Worm (Caenorhabditis elegans): ENCODE results near the gene Y42H9AR.5.

Gene Y42H9AR.5

DNA sequence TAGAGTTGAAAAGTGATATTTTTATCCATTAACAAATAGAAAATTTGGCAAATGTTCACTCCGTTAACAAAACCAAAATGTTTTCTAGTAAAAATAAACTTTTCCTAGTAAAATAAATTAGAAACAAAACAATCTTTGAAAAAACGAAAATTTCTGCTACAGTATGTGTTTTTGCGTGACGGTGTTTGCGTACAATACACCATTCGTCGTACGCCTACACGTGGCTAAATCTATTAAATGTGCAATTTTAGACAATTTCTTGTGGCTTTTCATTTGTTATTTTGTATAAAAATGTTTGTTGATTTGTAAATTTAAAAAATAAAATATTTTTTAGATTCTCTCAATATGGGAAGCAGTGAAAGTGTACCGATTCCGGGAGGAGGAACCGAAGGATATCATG lies 10.8 kb downstream of the Y42H9AR.5 start, which contains the start of gene Y42H9AR.1 (continued):
- no peak for TF ChIP-seq ceh-63 (GFP tag; optimal IDR thresholded peaks at IDR 0.05)
- TF ChIP-seq efl-1 (optimal IDR thresholded peaks at IDR 0.05) = peak; percentile 18 to 40
- TF ChIP-seq efl-1 (GFP tag; optimal IDR thresholded peaks at IDR 0.05 in 1 of 2) = peak; percentile 45 to 77
- no peak for TF ChIP-seq lin-13 (GFP tag; optimal IDR thresholded peaks at IDR 0.05)
- no peak for TF ChIP-seq nhr-12 (tag; optimal IDR thresholded peaks at IDR 0.05)
- no peak for TF ChIP-seq tbx-2 (tag; optimal IDR thresholded peaks at IDR 0.05)
- TF ChIP-seq lin-15B (tag; optimal IDR thresholded peaks at IDR 0.05) = no peak
- no peak for TF ChIP-seq alr-1 (tag; optimal IDR thresholded peaks at IDR 0.05; ENCODE audit: borderline replicate concordance)
- peak; percentile 38 for TF ChIP-seq mep-1 (tag; optimal IDR thresholded peaks at IDR 0.05)
- TF ChIP-seq grh-1 (GFP tag; IDR thresholded peaks at IDR 0.05) = no peak
- TF ChIP-seq C04F5.9 (tag; optimal IDR thresholded peaks at IDR 0.05) = no peak
- no peak for TF ChIP-seq zag-1 (tag; optimal IDR thresholded peaks at IDR 0.05)
- no peak for TF ChIP-seq unc-30 (tag; optimal IDR thresholded peaks at IDR 0.05)
- TF ChIP-seq mef-2 (tag; optimal IDR thresholded peaks at IDR 0.05) = no peak
- peak in 2 of 3 experiments; percentile 12 to 46 for TF ChIP-seq dpl-1 (GFP tag; optimal IDR thresholded peaks at IDR 0.05)
- TF ChIP-seq fos-1 (tag; optimal IDR thresholded peaks at IDR 0.05) = no peak
- peak in 1 of 2 experiments; percentile 61 for TF ChIP-seq mdl-1 (tag; optimal IDR thresholded peaks at IDR 0.05)
- TF ChIP-seq nhr-76 (tag; optimal IDR thresholded peaks at IDR 0.05) = no peak
- TF ChIP-seq F16B12.6 (tag; optimal IDR thresholded peaks at IDR 0.05) = peak; percentile 92
- TF ChIP-seq ama-1 (optimal IDR thresholded peaks at IDR 0.05) = no peak
- TF ChIP-seq nhr-84 (tag; optimal IDR thresholded peaks at IDR 0.05) = no peak
- TF ChIP-seq skn-1 (tag; optimal IDR thresholded peaks at IDR 0.05) = no peak
- peak; percentile 11 for TF ChIP-seq blmp-1 (tag; optimal IDR thresholded peaks at IDR 0.05)
- TF ChIP-seq pax-3 (tag; optimal IDR thresholded peaks at IDR 0.05) = no peak

- TF ChIP-seq elt-2 (tag; optimal IDR thresholded peaks at IDR 0.05) = no peak
- no peak for TF ChIP-seq pax-3 (tag; optimal IDR thresholded peaks at IDR 0.05)
- no peak for TF ChIP-seq jun-1 (tag; optimal IDR thresholded peaks at IDR 0.05)
- TF ChIP-seq ceh-90 (tag; optimal IDR thresholded peaks at IDR 0.05) = no peak
- no peak for TF ChIP-seq C34B4.2 (tag; optimal IDR thresholded peaks at IDR 0.05)
- no peak for TF ChIP-seq alr-1 (tag; optimal IDR thresholded peaks at IDR 0.05; ENCODE audit: borderline replicate concordance)
- TF ChIP-seq lir-3 (tag; optimal IDR thresholded peaks at IDR 0.05; ENCODE audit: poor library complexity) = no peak
- no peak for TF ChIP-seq lin-35 (GFP tag; optimal IDR thresholded peaks at IDR 0.05)
- TF ChIP-seq mdl-1 (tag; optimal IDR thresholded peaks at IDR 0.05) = no peak
- TF ChIP-seq fkh-10 (GFP tag; optimal IDR thresholded peaks at IDR 0.05) = no peak
- no peak for TF ChIP-seq zip-4 (GFP tag; optimal IDR thresholded peaks at IDR 0.05)
- no peak for TF ChIP-seq efl-3 (GFP tag; optimal IDR thresholded peaks at IDR 0.05)
- no peak for TF ChIP-seq hpl-2 (GFP tag; optimal IDR thresholded peaks at IDR 0.05)
- TF ChIP-seq grh-1 (GFP tag; IDR thresholded peaks at IDR 0.05) = no peak
- no peak for TF ChIP-seq ztf-11 (tag; optimal IDR thresholded peaks at IDR 0.05)
- no peak for TF ChIP-seq fkh-4 (tag; optimal IDR thresholded peaks at IDR 0.05; ENCODE audit: borderline replicate concordance)
- no peak for TF ChIP-seq ama-1 (optimal IDR thresholded peaks at IDR 0.05)
- no peak for TF ChIP-seq sox-4 (tag; optimal IDR thresholded peaks at IDR 0.05)
Observed at ce11 chrIV:8114535-8114934, 12.2 kb downstream of the Y42H9AR.5 start.

DNA sequence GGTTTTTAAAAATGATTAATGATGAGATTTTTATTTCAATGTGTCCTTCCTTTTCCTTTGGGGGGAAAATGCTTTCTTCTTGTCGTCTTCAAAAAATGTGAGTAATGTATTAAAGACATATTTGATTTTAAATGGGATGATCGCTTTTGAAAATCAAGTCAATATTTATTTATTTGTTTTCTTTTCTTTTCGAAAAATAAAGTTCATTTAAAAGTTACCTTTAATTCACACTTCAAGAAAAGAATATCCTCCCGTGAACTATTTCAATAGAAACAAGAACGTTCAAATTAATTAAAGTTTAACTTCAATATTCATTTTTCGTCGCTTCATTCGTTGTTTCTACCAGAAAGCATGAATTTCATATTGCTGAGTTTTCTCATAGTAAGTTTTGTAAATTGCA lies 13.1 kb downstream of the Y42H9AR.5 start, which contains the start of gene irld-8:
Gene irld-8 (plus strand): TSS at position 301 of the 400 bp plus-strand sequence.
- TF ChIP-seq sptf-1 (tag; optimal IDR thresholded peaks at IDR 0.05) (no peak), unc-86 (tag; optimal IDR thresholded peaks at IDR 0.05) (no peak), alr-1 (tag; optimal IDR thresholded peaks at IDR 0.05; ENCODE audit: borderline replicate concordance) (no peak), tbx-2 (tag; optimal IDR thresholded peaks at IDR 0.05) (no peak), fkh-10 (GFP tag; optimal IDR thresholded peaks at IDR 0.05) (no peak), lir-3 (tag; optimal IDR thresholded peaks at IDR 0.05; ENCODE audit: poor library complexity) (no peak), dsc-1 (tag; optimal IDR thresholded peaks at IDR 0.05) (no peak), jun-1 (tag; optimal IDR thresholded peaks at IDR 0.05) (no peak), lin-35 (GFP tag; optimal IDR thresholded peaks at IDR 0.05) (no peak), hlh-17 (GFP tag; optimal IDR thresholded peaks at IDR 0.05; ENCODE audit: borderline replicate concordance) (no peak), snu-23 (GFP tag; optimal IDR thresholded peaks at IDR 0.05) (no peak), fos-1 (tag; optimal IDR thresholded peaks at IDR 0.05) (no peak), nhr-77 (tag; optimal IDR thresholded peaks at IDR 0.05) (no peak), mdl-1 (tag; optimal IDR thresholded peaks at IDR 0.05) (no peak)
